Fruit fly (Drosophila melanogaster): ENCODE data around the gene CG12170.

Gene CG12170

dm6 chr3R:5636519-5637430, at the start of gene CG12170, which contains the start of gene CG31548 (continued):
- TF ChIP-seq CG12942 (GFP tag; optimal IDR thresholded peaks at IDR 0.05) (peak; percentile 54), CG12744 (GFP tag; optimal IDR thresholded peaks at IDR 0.05) (no peak), CG10565 (GFP tag; optimal IDR thresholded peaks at IDR 0.05) (no peak), CG14667 (GFP tag; IDR thresholded peaks at IDR 0.05) (no peak), CG10431 (GFP tag; optimal IDR thresholded peaks at IDR 0.05) (peak; percentile 92), CG8359 (GFP tag; optimal IDR thresholded peaks at IDR 0.05; ENCODE audit: borderline replicate concordance) (no peak), toy (GFP tag; IDR thresholded peaks at IDR 0.05) (no peak), Neu2 (GFP tag; optimal IDR thresholded peaks at IDR 0.05; ENCODE audit: borderline replicate concordance) (no peak), knrl (GFP tag; IDR thresholded peaks at IDR 0.05; ENCODE audit: partially characterized antibody) (no peak), CG13894 (tag; optimal IDR thresholded peaks at IDR 0.05) (no peak), zen2 (GFP tag; IDR thresholded peaks at IDR 0.05; ENCODE audit: partially characterized antibody) (no peak), CG13624 (GFP tag; optimal IDR thresholded peaks at IDR 0.05) (peak; percentile 32), Myb (GFP tag; optimal IDR thresholded peaks at IDR 0.05) (no peak), run (tag; optimal IDR thresholded peaks at IDR 0.05) (no peak), shn (GFP tag; optimal IDR thresholded peaks at IDR 0.05) (no peak), Nf-YA (GFP tag; IDR thresholded peaks at IDR 0.05) (no peak), inv (GFP tag; IDR thresholded peaks at IDR 0.05; ENCODE audit: partially characterized antibody) (no peak), NFAT (GFP tag; IDR thresholded peaks at IDR 0.05) (no peak), CG15601 (tag; optimal IDR thresholded peaks at IDR 0.05) (peak; percentile 32), Bdp1 (GFP tag; optimal IDR thresholded peaks at IDR 0.05) (no peak), Hmr (GFP tag; optimal IDR thresholded peaks at IDR 0.05) (no peak), CG4328 (GFP tag; optimal IDR thresholded peaks at IDR 0.05) (no peak), tin (GFP tag; optimal IDR thresholded peaks at IDR 0.05) (peak; percentile 29), CG16863 (GFP tag; optimal IDR thresholded peaks at IDR 0.05) (peak; percentile 27), CG10274 (GFP tag; optimal IDR thresholded peaks at IDR 0.05) (no peak), CG16779 (GFP tag; IDR thresholded peaks at IDR 0.05) (no peak), YL-1 (GFP tag; optimal IDR thresholded peaks at IDR 0.05) (peak; percentile 15), Bteb2 (GFP tag; optimal IDR thresholded peaks at IDR 0.05) (no peak), luna (GFP tag; optimal IDR thresholded peaks at IDR 0.05) (no peak), CkIIα-i1 (GFP tag; IDR thresholded peaks at IDR 0.05) (no peak), ttk (GFP tag; IDR thresholded peaks at IDR 0.05) (0 out of 2 replicates have a peak, but pooled peaks have one; percentile 15), CG15514 (GFP tag; optimal IDR thresholded peaks at IDR 0.05) (peak; percentile 53), HHEX (GFP tag; optimal IDR thresholded peaks at IDR 0.05) (no peak), Rfx (GFP tag; IDR thresholded peaks at IDR 0.05) (0 out of 2 replicates have a peak, but pooled peaks have one; percentile 28), salm (tag; optimal IDR thresholded peaks at IDR 0.05) (no peak), Fer2 (tag; optimal IDR thresholded peaks at IDR 0.05) (no peak), Sry-δ (GFP tag; optimal IDR thresholded peaks at IDR 0.05) (no peak), CG10979 (tag; optimal IDR thresholded peaks at IDR 0.05) (peak; percentile 57), CG1792 (GFP tag; optimal IDR thresholded peaks at IDR 0.05) (no peak), lmd (GFP tag; IDR thresholded peaks at IDR 0.05) (no peak), lov (optimal IDR thresholded peaks at IDR 0.05) (no peak), lov (GFP tag; IDR thresholded peaks at IDR 0.05) (0 out of 3 replicates have a peak, but pooled peaks have one; percentile 15), vfl (GFP tag; optimal IDR thresholded peaks at IDR 0.05) (peak; percentile 15), CG11085 (GFP tag; IDR thresholded peaks at IDR 0.05) (no peak), TFAM (GFP tag; optimal IDR thresholded peaks at IDR 0.05) (no peak), CG14441 (GFP tag; IDR thresholded peaks at IDR 0.05) (no peak), CG31388 (GFP tag; optimal IDR thresholded peaks at IDR 0.05) (peak; percentile 36), CG14014 (GFP tag; IDR thresholded peaks at IDR 0.05) (peak; percentile 46; the same call in 1 of the 2 replicates), wdn (GFP tag; IDR thresholded peaks at IDR 0.05) (no peak)
